In genomic region chr3L:13865484-13865883, dm6 we compare ENCODE assay signal across 1 fruit fly cellular context.
TF ChIP-seq lines count a peak whose summit lies in the region.

No protein-coding gene starts in this region.

TF ChIP-seq in whole organism, embryonic, 481 proteins besides CTCF, POLR2A, EP300 and RAD21 (continued from another document and continues in another):
- peak; percentile 66 for TF ChIP-seq CG17361 (GFP tag; IDR thresholded peaks at IDR 0.05; lab: Robert Waterston, UW)
- no peak for TF ChIP-seq dati (GFP tag; IDR thresholded peaks at IDR 0.05; lab: Robert Waterston, UW)
- TF ChIP-seq vvl (GFP tag; IDR thresholded peaks at IDR 0.05; lab: Robert Waterston, UW) = no peak
- peak; percentile 63 for TF ChIP-seq bigmax (GFP tag; optimal IDR thresholded peaks at IDR 0.05; lab: Kevin White, UChicago)
- TF ChIP-seq CG1529 (GFP tag; optimal IDR thresholded peaks at IDR 0.05; lab: Kevin White, UChicago) = peak; percentile 81
- TF ChIP-seq CG10462 (GFP tag; optimal IDR thresholded peaks at IDR 0.05; lab: Kevin White, UChicago) = peak; percentile 57
- TF ChIP-seq CG11696 (GFP tag; IDR thresholded peaks at IDR 0.05; lab: Robert Waterston, UW) = peak; percentile 41; the same call in 1 of the 2 replicates
- no peak for TF ChIP-seq Hmx (GFP tag; optimal IDR thresholded peaks at IDR 0.05; lab: Kevin White, UChicago)
- TF ChIP-seq cas (GFP tag; IDR thresholded peaks at IDR 0.05; lab: Robert Waterston, UW) = no peak
- TF ChIP-seq CG10654 (GFP tag; optimal IDR thresholded peaks at IDR 0.05; lab: Kevin White, UChicago) = peak; percentile 66
- TF ChIP-seq CG7786 (GFP tag; optimal IDR thresholded peaks at IDR 0.05; lab: Kevin White, UChicago) = no peak
- TF ChIP-seq CG11695 (GFP tag; IDR thresholded peaks at IDR 0.05; lab: Robert Waterston, UW) = peak; percentile 33; the same call in 1 of the 3 replicates
- no peak for TF ChIP-seq danr (GFP tag; IDR thresholded peaks at IDR 0.05; lab: Robert Waterston, UW)
- peak; percentile 28 for TF ChIP-seq disco-r (GFP tag; optimal IDR thresholded peaks at IDR 0.05; lab: Kevin White, UChicago)
- peak; percentile 46 for TF ChIP-seq sug (tag; optimal IDR thresholded peaks at IDR 0.05; lab: Kevin White, UChicago)
- TF ChIP-seq schlank (tag; optimal IDR thresholded peaks at IDR 0.05; lab: Kevin White, UChicago) = peak; percentile 4
- peak; percentile 82 for TF ChIP-seq Lhr (GFP tag; optimal IDR thresholded peaks at IDR 0.05; lab: Kevin White, UChicago)
- peak; percentile 77 for TF ChIP-seq tap (tag; optimal IDR thresholded peaks at IDR 0.05; lab: Kevin White, UChicago)
- TF ChIP-seq CG12236 (GFP tag; optimal IDR thresholded peaks at IDR 0.05; lab: Kevin White, UChicago) = peak; percentile 86
- TF ChIP-seq CG2199 (GFP tag; IDR thresholded peaks at IDR 0.05; lab: Robert Waterston, UW) = 0 out of 3 replicates have a peak, but pooled peaks have one; percentile 13
- TF ChIP-seq ken (GFP tag; IDR thresholded peaks at IDR 0.05; lab: Robert Waterston, UW) = 0 out of 3 replicates have a peak, but pooled peaks have one; percentile 54
- no peak for TF ChIP-seq HLH4C (GFP tag; IDR thresholded peaks at IDR 0.05; lab: Robert Waterston, UW; ENCODE audit: partially characterized antibody)
- TF ChIP-seq Antp (GFP tag; optimal IDR thresholded peaks at IDR 0.05; lab: Kevin White, UChicago) = no peak
- TF ChIP-seq unc-4 (GFP tag; IDR thresholded peaks at IDR 0.05; lab: Robert Waterston, UW; ENCODE audit: partially characterized antibody) = no peak
- TF ChIP-seq Opbp (GFP tag; IDR thresholded peaks at IDR 0.05; lab: Robert Waterston, UW; ENCODE audit: partially characterized antibody) = no peak
- no peak for TF ChIP-seq mam (GFP tag; optimal IDR thresholded peaks at IDR 0.05; lab: Kevin White, UChicago)
- TF ChIP-seq nerfin-1 (tag; optimal IDR thresholded peaks at IDR 0.05; lab: Kevin White, UChicago) = no peak
- TF ChIP-seq Pdp1 (GFP tag; optimal IDR thresholded peaks at IDR 0.05; lab: Kevin White, UChicago) = peak; percentile 19 to 62
- no peak for TF ChIP-seq Scr (GFP tag; IDR thresholded peaks at IDR 0.05; lab: Robert Waterston, UW; ENCODE audit: partially characterized antibody)
- TF ChIP-seq CG7271 (tag; optimal IDR thresholded peaks at IDR 0.05; lab: Kevin White, UChicago) = peak; percentile 92
- TF ChIP-seq CG8944 (GFP tag; optimal IDR thresholded peaks at IDR 0.05; lab: Kevin White, UChicago) = peak; percentile 21
- TF ChIP-seq sens-2 (GFP tag; IDR thresholded peaks at IDR 0.05; lab: Robert Waterston, UW) = 0 out of 2 replicates have a peak, but pooled peaks have one; percentile 38
- no peak for TF ChIP-seq ash1 (GFP tag; optimal IDR thresholded peaks at IDR 0.05; lab: Kevin White, UChicago)
- TF ChIP-seq run (tag; optimal IDR thresholded peaks at IDR 0.05; lab: Kevin White, UChicago) = peak; percentile 59
- no peak for TF ChIP-seq D (optimal IDR thresholded peaks at IDR 0.05; lab: Kevin White, UChicago)
- peak; percentile 79 for TF ChIP-seq D (GFP tag; optimal IDR thresholded peaks at IDR 0.05; lab: Kevin White, UChicago)
- peak; percentile 8 for TF ChIP-seq repo (GFP tag; optimal IDR thresholded peaks at IDR 0.05; lab: Kevin White, UChicago)
- no peak for TF ChIP-seq Taf1 (GFP tag; IDR thresholded peaks at IDR 0.05; lab: Robert Waterston, UW)
- peak; percentile 5 for TF ChIP-seq lilli (GFP tag; optimal IDR thresholded peaks at IDR 0.05; lab: Kevin White, UChicago)
- TF ChIP-seq CG2889 (GFP tag; IDR thresholded peaks at IDR 0.05; lab: Robert Waterston, UW) = no peak
- TF ChIP-seq CG30403 (GFP tag; optimal IDR thresholded peaks at IDR 0.05; lab: Kevin White, UChicago) = peak; percentile 8
- peak; percentile 86 for TF ChIP-seq CG33557 (GFP tag; optimal IDR thresholded peaks at IDR 0.05; lab: Kevin White, UChicago)
- peak in 1 of 2 experiments; percentile 2 for TF ChIP-seq dpn (GFP tag; optimal IDR thresholded peaks at IDR 0.05; lab: Kevin White, UChicago)
- peak; percentile 85 for TF ChIP-seq CG12071 (GFP tag; optimal IDR thresholded peaks at IDR 0.05; lab: Kevin White, UChicago)
- TF ChIP-seq Ravus (GFP tag; IDR thresholded peaks at IDR 0.05; lab: Robert Waterston, UW) = no peak
- peak; percentile 39 for TF ChIP-seq CG12659 (GFP tag; optimal IDR thresholded peaks at IDR 0.05; lab: Kevin White, UChicago)
- no peak for TF ChIP-seq hb (GFP tag; IDR thresholded peaks at IDR 0.05; lab: Robert Waterston, UW; ENCODE audit: partially characterized antibody)
- no peak for TF ChIP-seq CG1832 (GFP tag; optimal IDR thresholded peaks at IDR 0.05; lab: Kevin White, UChicago)
- no peak for TF ChIP-seq CG11093 (GFP tag; IDR thresholded peaks at IDR 0.05; lab: Robert Waterston, UW)
- TF ChIP-seq CG17912 (GFP tag; optimal IDR thresholded peaks at IDR 0.05; lab: Kevin White, UChicago) = peak; percentile 86
- TF ChIP-seq NFAT (GFP tag; IDR thresholded peaks at IDR 0.05; lab: Robert Waterston, UW) = no peak
- no peak for TF ChIP-seq rib (GFP tag; IDR thresholded peaks at IDR 0.05; lab: Robert Waterston, UW)
- peak; percentile 50 for TF ChIP-seq exex (tag; optimal IDR thresholded peaks at IDR 0.05; lab: Kevin White, UChicago)
- TF ChIP-seq MTF-1 (GFP tag; optimal IDR thresholded peaks at IDR 0.05; lab: Kevin White, UChicago; ENCODE audit: borderline replicate concordance) = peak; percentile 91
- TF ChIP-seq CG10565 (GFP tag; optimal IDR thresholded peaks at IDR 0.05; lab: Kevin White, UChicago) = no peak
- peak in 1 of 3 experiments; percentile 75 for TF ChIP-seq lola (GFP tag; optimal IDR thresholded peaks at IDR 0.05; lab: Kevin White, UChicago)
- no peak for TF ChIP-seq gfzf (GFP tag; optimal IDR thresholded peaks at IDR 0.05; lab: Kevin White, UChicago)
- TF ChIP-seq CG4282 (GFP tag; optimal IDR thresholded peaks at IDR 0.05; lab: Kevin White, UChicago) = no peak
- peak; percentile 74 for TF ChIP-seq CG6254 (GFP tag; optimal IDR thresholded peaks at IDR 0.05; lab: Kevin White, UChicago)
- TF ChIP-seq gcm2 (GFP tag; optimal IDR thresholded peaks at IDR 0.05; lab: Kevin White, UChicago) = no peak
- TF ChIP-seq Nf-YC (tag; optimal IDR thresholded peaks at IDR 0.05; lab: Kevin White, UChicago) = no peak
- peak; percentile 43 for TF ChIP-seq Dad (GFP tag; optimal IDR thresholded peaks at IDR 0.05; lab: Kevin White, UChicago)
- no peak for TF ChIP-seq Sry-δ (GFP tag; optimal IDR thresholded peaks at IDR 0.05; lab: Kevin White, UChicago)
- no peak for TF ChIP-seq CG12155 (GFP tag; optimal IDR thresholded peaks at IDR 0.05; lab: Kevin White, UChicago)
- TF ChIP-seq Neu2 (GFP tag; optimal IDR thresholded peaks at IDR 0.05; lab: Kevin White, UChicago; ENCODE audit: borderline replicate concordance) = no peak
- peak; percentile 54 for TF ChIP-seq YL-1 (GFP tag; optimal IDR thresholded peaks at IDR 0.05; lab: Kevin White, UChicago)
- no peak for TF ChIP-seq sima (GFP tag; optimal IDR thresholded peaks at IDR 0.05; lab: Kevin White, UChicago)
- TF ChIP-seq MBD-R2 (GFP tag; IDR thresholded peaks at IDR 0.05; lab: Robert Waterston, UW) = no peak
- TF ChIP-seq CG3065 (GFP tag; optimal IDR thresholded peaks at IDR 0.05; lab: Kevin White, UChicago) = peak; percentile 40
- TF ChIP-seq CG8089 (GFP tag; optimal IDR thresholded peaks at IDR 0.05; lab: Kevin White, UChicago) = peak; percentile 76
- no peak for TF ChIP-seq CG34422 (GFP tag; IDR thresholded peaks at IDR 0.05; lab: Robert Waterston, UW)
- no peak for TF ChIP-seq CG30020 (tag; optimal IDR thresholded peaks at IDR 0.05; lab: Kevin White, UChicago)
- no peak for TF ChIP-seq CG17612 (GFP tag; IDR thresholded peaks at IDR 0.05; lab: Robert Waterston, UW)
- TF ChIP-seq seq (GFP tag; IDR thresholded peaks at IDR 0.05; lab: Robert Waterston, UW) = no peak
- no peak for TF ChIP-seq emc (GFP tag; optimal IDR thresholded peaks at IDR 0.05; lab: Kevin White, UChicago)
- peak; percentile 30 for TF ChIP-seq NfI (GFP tag; optimal IDR thresholded peaks at IDR 0.05; lab: Kevin White, UChicago)
- TF ChIP-seq CG15479 (GFP tag; optimal IDR thresholded peaks at IDR 0.05; lab: Kevin White, UChicago) = peak; percentile 54
- TF ChIP-seq CG7372 (GFP tag; IDR thresholded peaks at IDR 0.05; lab: Robert Waterston, UW) = no peak
- TF ChIP-seq CG6765 (GFP tag; optimal IDR thresholded peaks at IDR 0.05; lab: Kevin White, UChicago) = peak; percentile 18
- peak; percentile 27 for TF ChIP-seq shn (GFP tag; optimal IDR thresholded peaks at IDR 0.05; lab: Kevin White, UChicago)
- TF ChIP-seq ap (GFP tag; IDR thresholded peaks at IDR 0.05; lab: Robert Waterston, UW) = no peak
- no peak for TF ChIP-seq Eip74EF (GFP tag; optimal IDR thresholded peaks at IDR 0.05; lab: Kevin White, UChicago)
- TF ChIP-seq Bteb2 (GFP tag; optimal IDR thresholded peaks at IDR 0.05; lab: Kevin White, UChicago) = peak; percentile 24
- TF ChIP-seq CG13123 (GFP tag; optimal IDR thresholded peaks at IDR 0.05; lab: Kevin White, UChicago) = peak; percentile 47
- peak; percentile 33 for TF ChIP-seq Fer1 (GFP tag; optimal IDR thresholded peaks at IDR 0.05; lab: Kevin White, UChicago)
- peak; percentile 78 for TF ChIP-seq CG10209 (GFP tag; optimal IDR thresholded peaks at IDR 0.05; lab: Kevin White, UChicago)
- no peak for TF ChIP-seq sna (GFP tag; IDR thresholded peaks at IDR 0.05; lab: Robert Waterston, UW; ENCODE audit: partially characterized antibody)
- TF ChIP-seq BtbVII (GFP tag; optimal IDR thresholded peaks at IDR 0.05; lab: Kevin White, UChicago) = peak; percentile 46
- peak; percentile 1 for TF ChIP-seq da (GFP tag; optimal IDR thresholded peaks at IDR 0.05; lab: Kevin White, UChicago)
- TF ChIP-seq bab2 (GFP tag; optimal IDR thresholded peaks at IDR 0.05; lab: Kevin White, UChicago) = peak; percentile 79
- peak; percentile 5 for TF ChIP-seq cg (GFP tag; optimal IDR thresholded peaks at IDR 0.05; lab: Kevin White, UChicago)
- TF ChIP-seq CG1603 (tag; optimal IDR thresholded peaks at IDR 0.05; lab: Kevin White, UChicago) = peak; percentile 93
- TF ChIP-seq Mad (GFP tag; optimal IDR thresholded peaks at IDR 0.05; lab: Kevin White, UChicago) = peak; percentile 49
- peak; percentile 20 for TF ChIP-seq CG1647 (GFP tag; optimal IDR thresholded peaks at IDR 0.05; lab: Kevin White, UChicago)
- TF ChIP-seq CG6854 (GFP tag; optimal IDR thresholded peaks at IDR 0.05; lab: Kevin White, UChicago) = peak; percentile 18
- TF ChIP-seq Doc3 (GFP tag; IDR thresholded peaks at IDR 0.05; lab: Robert Waterston, UW; ENCODE audit: partially characterized antibody) = no peak
- no peak for TF ChIP-seq CG6175 (GFP tag; IDR thresholded peaks at IDR 0.05; lab: Robert Waterston, UW)
- peak; percentile 48 for TF ChIP-seq Oli (tag; optimal IDR thresholded peaks at IDR 0.05; lab: Kevin White, UChicago)
- peak; percentile 61 for TF ChIP-seq trem (tag; optimal IDR thresholded peaks at IDR 0.05; lab: Kevin White, UChicago)
- no peak for TF ChIP-seq tio (GFP tag; optimal IDR thresholded peaks at IDR 0.05; lab: Kevin White, UChicago)
- peak; percentile 95 for TF ChIP-seq sens (GFP tag; lab: Kevin White, UChicago)
- no peak for TF ChIP-seq zf30C (GFP tag; optimal IDR thresholded peaks at IDR 0.05; lab: Kevin White, UChicago)
- no peak for TF ChIP-seq ab (GFP tag; optimal IDR thresholded peaks at IDR 0.05; lab: Kevin White, UChicago)
- peak; percentile 61 for TF ChIP-seq CG13296 (GFP tag; optimal IDR thresholded peaks at IDR 0.05; lab: Kevin White, UChicago)
- peak; percentile 66 for TF ChIP-seq CG11723 (GFP tag; optimal IDR thresholded peaks at IDR 0.05; lab: Kevin White, UChicago)
- TF ChIP-seq CG17802 (tag; optimal IDR thresholded peaks at IDR 0.05; lab: Kevin White, UChicago) = peak; percentile 55
- no peak for TF ChIP-seq Adf1 (GFP tag; IDR thresholded peaks at IDR 0.05; lab: Robert Waterston, UW)
- TF ChIP-seq gro (GFP tag; optimal IDR thresholded peaks at IDR 0.05; lab: Kevin White, UChicago) = no peak
- no peak for TF ChIP-seq Bgb (GFP tag; IDR thresholded peaks at IDR 0.05; lab: Robert Waterston, UW; ENCODE audit: partially characterized antibody)
- TF ChIP-seq grn (GFP tag; optimal IDR thresholded peaks at IDR 0.05; lab: Kevin White, UChicago) = peak; percentile 76
- peak; percentile 51 for TF ChIP-seq CG10267 (tag; optimal IDR thresholded peaks at IDR 0.05; lab: Kevin White, UChicago)
- TF ChIP-seq Xrp1 (GFP tag; IDR thresholded peaks at IDR 0.05; lab: Robert Waterston, UW) = peak; percentile 70
- TF ChIP-seq row (GFP tag; IDR thresholded peaks at IDR 0.05; lab: Robert Waterston, UW) = no peak
- no peak for TF ChIP-seq pum (GFP tag; optimal IDR thresholded peaks at IDR 0.05; lab: Kevin White, UChicago)
- no peak for TF ChIP-seq Abd-B (GFP tag; optimal IDR thresholded peaks at IDR 0.05; lab: Kevin White, UChicago)
- no peak for TF ChIP-seq fd3F (GFP tag; optimal IDR thresholded peaks at IDR 0.05; lab: Kevin White, UChicago)
- no peak for TF ChIP-seq pzg (GFP tag; optimal IDR thresholded peaks at IDR 0.05; lab: Kevin White, UChicago)
- TF ChIP-seq Sox102F (GFP tag; optimal IDR thresholded peaks at IDR 0.05; lab: Kevin White, UChicago) = peak; percentile 68
- no peak for TF ChIP-seq H2.0 (GFP tag; IDR thresholded peaks at IDR 0.05; lab: Robert Waterston, UW)
- TF ChIP-seq CG17328 (GFP tag; IDR thresholded peaks at IDR 0.05; lab: Robert Waterston, UW) = peak; percentile 61
- no peak for TF ChIP-seq ranshi (GFP tag; IDR thresholded peaks at IDR 0.05; lab: Robert Waterston, UW)
- no peak for TF ChIP-seq esg (GFP tag; conservative IDR thresholded peaks at IDR 0.05; lab: Robert Waterston, UW)
- TF ChIP-seq Hr39 (optimal IDR thresholded peaks at IDR 0.05; lab: Kevin White, UChicago) = no peak
- peak; percentile 76 for TF ChIP-seq NC2β (GFP tag; optimal IDR thresholded peaks at IDR 0.05; lab: Kevin White, UChicago)
- TF ChIP-seq ase (GFP tag; IDR thresholded peaks at IDR 0.05; lab: Robert Waterston, UW) = no peak
- TF ChIP-seq CG15073 (GFP tag; optimal IDR thresholded peaks at IDR 0.05; lab: Kevin White, UChicago) = no peak
- no peak for TF ChIP-seq mirr (GFP tag; optimal IDR thresholded peaks at IDR 0.05; lab: Kevin White, UChicago)
- peak in 1 of 2 experiments; percentile 57 for TF ChIP-seq tll (GFP tag; optimal IDR thresholded peaks at IDR 0.05; lab: Kevin White, UChicago)
- TF ChIP-seq Sry-β (GFP tag; optimal IDR thresholded peaks at IDR 0.05; lab: Kevin White, UChicago) = peak; percentile 70
- TF ChIP-seq CG7556 (GFP tag; optimal IDR thresholded peaks at IDR 0.05; lab: Kevin White, UChicago) = peak; percentile 56
- TF ChIP-seq Gsc (GFP tag; IDR thresholded peaks at IDR 0.05; lab: Robert Waterston, UW) = no peak
- peak; percentile 92 for TF ChIP-seq wek (GFP tag; optimal IDR thresholded peaks at IDR 0.05; lab: Kevin White, UChicago)
- TF ChIP-seq Mrtf (GFP tag; IDR thresholded peaks at IDR 0.05; lab: Robert Waterston, UW) = no peak
- TF ChIP-seq otp (GFP tag; IDR thresholded peaks at IDR 0.05; lab: Robert Waterston, UW) = peak; percentile 38; the same call in 1 of the 3 replicates
